Worm (Caenorhabditis elegans) whole organism, mixed stage, embryonic: ENCODE measurements around the gene msp-40.
"Not testable (repeated sequence)": the region's sequence is repeated elsewhere in the genome, so short reads cannot be mapped to it uniquely, and the experiment has no call there.

Experiments used
- M03D4.4 ChIP-seq: sonication (generic microtip); optimal IDR thresholded peaks from 2 replicates; lab custom pipeline; 2017; ENCODE audit warnings: mild to moderate bottlenecking, missing genetic modification characterization, missing compliant biosample characterization
- bed-3 ChIP-seq: fragments of 200-800 bp; sonication (Bioruptor generic); optimal IDR thresholded peaks from 3 replicates; lab custom pipeline; 2018; ENCODE audit warnings: mild to moderate bottlenecking, missing genetic modification characterization, moderate library complexity, missing compliant biosample characterization
- blmp-1 ChIP-seq: fragments of 150-350 bp; optimal IDR thresholded peaks from 2 replicates; lab custom pipeline; 2014; ENCODE audit warnings: missing biosample characterization, missing genetic modification characterization
- ceh-39 ChIP-seq: fragments of 150-350 bp; optimal IDR thresholded peaks from 2 replicates; lab custom pipeline; 2014; ENCODE audit warnings: missing biosample characterization, missing genetic modification characterization
- ceh-43 ChIP-seq: fragments of 200-800 bp; sonication (Bioruptor generic); optimal IDR thresholded peaks from 2 replicates; lab custom pipeline; 2018; ENCODE audit warnings: mild to moderate bottlenecking, missing genetic modification characterization, moderate library complexity, missing compliant biosample characterization
- ceh-83 ChIP-seq: fragments of 200-800 bp; sonication (Bioruptor generic); optimal IDR thresholded peaks from 2 replicates; lab custom pipeline; 2018; ENCODE audit warnings: mild to moderate bottlenecking, missing genetic modification characterization, missing compliant biosample characterization
- ces-1 ChIP-seq: fragments of 150-350 bp; optimal IDR thresholded peaks from 2 replicates; lab custom pipeline; 2014; ENCODE audit warnings: missing biosample characterization, missing genetic modification reagents, missing genetic modification characterization
- cnd-1 ChIP-seq: fragments of 200-800 bp; sonication (Bioruptor generic); optimal IDR thresholded peaks from 2 replicates; lab custom pipeline; 2018; ENCODE audit warnings: mild to moderate bottlenecking, missing genetic modification characterization, missing compliant biosample characterization
- drap-1 ChIP-seq: fragments of 200-800 bp; sonication (Bioruptor generic); optimal IDR thresholded peaks from 3 replicates; lab custom pipeline; 2018; ENCODE audit warnings: mild to moderate bottlenecking, missing genetic modification characterization, missing compliant biosample characterization
- elt-1 ChIP-seq: sonication (generic microtip); optimal IDR thresholded peaks from 2 replicates; lab custom pipeline; 2017; ENCODE audit warnings: missing genetic modification characterization, mild to moderate bottlenecking, missing compliant biosample characterization, antibody characterized with exemption, moderate library complexity, borderline replicate concordance; ENCODE audit not compliant: insufficient read depth
- elt-3 ChIP-seq: fragments of 150-350 bp; optimal IDR thresholded peaks from 2 replicates; lab custom pipeline; 2014; ENCODE audit warnings: missing biosample characterization, missing genetic modification characterization
- flh-1 ChIP-seq: fragments of 200-800 bp; sonication (Bioruptor generic); optimal IDR thresholded peaks from 2 replicates; lab custom pipeline; 2018; ENCODE audit warnings: mild to moderate bottlenecking, missing genetic modification characterization, moderate library complexity, missing compliant biosample characterization
- ham-2 ChIP-seq: fragments of 200-800 bp; sonication (Bioruptor generic); optimal IDR thresholded peaks from 2 replicates; lab custom pipeline; 2018; ENCODE audit warnings: mild to moderate bottlenecking, missing genetic modification characterization, missing compliant biosample characterization
- hlh-1 ChIP-seq: fragments of 150-350 bp; optimal IDR thresholded peaks from 2 replicates; lab custom pipeline; 2014; ENCODE audit warnings: missing biosample characterization, missing genetic modification reagents, missing genetic modification characterization
- lin-13 ChIP-seq: fragments of 150-350 bp; optimal IDR thresholded peaks from 2 replicates; lab custom pipeline; 2014; ENCODE audit warnings: missing biosample characterization, missing genetic modification characterization
- lin-32 ChIP-seq: fragments of 200-800 bp; sonication (Bioruptor generic); optimal IDR thresholded peaks from 2 replicates; lab custom pipeline; 2018; ENCODE audit warnings: mild to moderate bottlenecking, missing genetic modification characterization, missing compliant biosample characterization
- lsy-2 ChIP-seq: fragments of 150-350 bp; optimal IDR thresholded peaks from 2 replicates; lab custom pipeline; 2014; ENCODE audit warnings: missing biosample characterization, missing genetic modification characterization
- mab-5 ChIP-seq: fragments of 150-350 bp; optimal IDR thresholded peaks from 2 replicates; lab custom pipeline; 2014; ENCODE audit warnings: missing biosample characterization, missing genetic modification characterization
- mep-1 ChIP-seq: fragments of 150-350 bp; optimal IDR thresholded peaks from 2 replicates; lab custom pipeline; 2017; ENCODE audit warnings: missing biosample characterization, missing genetic modification reagents, missing genetic modification characterization, inconsistent platforms
- mls-2 ChIP-seq: sonication (generic microtip); optimal IDR thresholded peaks from 2 replicates; lab custom pipeline; 2016; ENCODE audit warnings: mild to moderate bottlenecking, missing genetic modification characterization, moderate library complexity, missing compliant biosample characterization
- nhr-12 ChIP-seq: fragments of 150-350 bp; optimal IDR thresholded peaks from 2 replicates; lab custom pipeline; 2014; ENCODE audit warnings: missing biosample characterization, missing genetic modification characterization
- nhr-2 ChIP-seq: fragments of 150-350 bp; optimal IDR thresholded peaks from 2 replicates; lab custom pipeline; 2014; ENCODE audit warnings: missing biosample characterization, missing genetic modification characterization
- nhr-237 ChIP-seq: fragments of 150-350 bp; optimal IDR thresholded peaks from 2 replicates; lab custom pipeline; 2014; ENCODE audit warnings: missing biosample characterization, missing genetic modification characterization
- nhr-28 ChIP-seq: fragments of 150-350 bp; optimal IDR thresholded peaks from 2 replicates; lab custom pipeline; 2014; ENCODE audit warnings: missing biosample characterization, missing genetic modification characterization
- nhr-76 ChIP-seq: sonication (generic microtip); optimal IDR thresholded peaks from 2 replicates; lab custom pipeline; 2017; ENCODE audit warnings: missing biosample characterization, missing genetic modification characterization
- pha-4 ChIP-seq: fragments of 150-350 bp; optimal IDR thresholded peaks from 2 replicates; lab custom pipeline; 2018; ENCODE audit warnings: missing biosample characterization, missing genetic modification reagents, missing genetic modification characterization
- sem-2 ChIP-seq: fragments of 200-800 bp; sonication (Bioruptor generic); optimal IDR thresholded peaks from 2 replicates; lab custom pipeline; 2018; ENCODE audit warnings: mild to moderate bottlenecking, missing genetic modification characterization, missing compliant biosample characterization
- snpc-4 ChIP-seq: fragments of 150-350 bp; optimal IDR thresholded peaks from 2 replicates; lab custom pipeline; 2014; ENCODE audit warnings: missing biosample characterization, missing genetic modification characterization
- sptf-1 ChIP-seq: sonication (generic microtip); optimal IDR thresholded peaks from 2 replicates; lab custom pipeline; 2017; ENCODE audit warnings: mild to moderate bottlenecking, missing genetic modification characterization, moderate library complexity, missing compliant biosample characterization
- tbx-8 ChIP-seq: fragments of 200-800 bp; sonication (Bioruptor generic); optimal IDR thresholded peaks from 2 replicates; lab custom pipeline; 2018; ENCODE audit warnings: mild to moderate bottlenecking, missing genetic modification characterization, moderate library complexity, missing compliant biosample characterization
- unc-120 ChIP-seq: sonication (generic microtip); optimal IDR thresholded peaks from 2 replicates; lab custom pipeline; 2017; ENCODE audit warnings: missing genetic modification characterization, missing compliant biosample characterization; ENCODE audit not compliant: poor library complexity, severe bottlenecking
- unc-39 ChIP-seq: fragments of 150-350 bp; optimal IDR thresholded peaks from 2 replicates; lab custom pipeline; 2014; ENCODE audit warnings: missing biosample characterization, missing genetic modification characterization
- unc-62 ChIP-seq: fragments of 150-350 bp; optimal IDR thresholded peaks from 2 replicates; lab custom pipeline; 2014; ENCODE audit warnings: missing biosample characterization, missing genetic modification reagents, missing genetic modification characterization
- zip-8 ChIP-seq: fragments of 150-350 bp; optimal IDR thresholded peaks from 2 replicates; lab custom pipeline; 2014; ENCODE audit warnings: missing biosample characterization, missing genetic modification characterization
- ztf-11 ChIP-seq: fragments of 150-350 bp; optimal IDR thresholded peaks from 2 replicates; lab custom pipeline; 2014; ENCODE audit warnings: missing biosample characterization, missing genetic modification characterization

Gene msp-40

DNA sequence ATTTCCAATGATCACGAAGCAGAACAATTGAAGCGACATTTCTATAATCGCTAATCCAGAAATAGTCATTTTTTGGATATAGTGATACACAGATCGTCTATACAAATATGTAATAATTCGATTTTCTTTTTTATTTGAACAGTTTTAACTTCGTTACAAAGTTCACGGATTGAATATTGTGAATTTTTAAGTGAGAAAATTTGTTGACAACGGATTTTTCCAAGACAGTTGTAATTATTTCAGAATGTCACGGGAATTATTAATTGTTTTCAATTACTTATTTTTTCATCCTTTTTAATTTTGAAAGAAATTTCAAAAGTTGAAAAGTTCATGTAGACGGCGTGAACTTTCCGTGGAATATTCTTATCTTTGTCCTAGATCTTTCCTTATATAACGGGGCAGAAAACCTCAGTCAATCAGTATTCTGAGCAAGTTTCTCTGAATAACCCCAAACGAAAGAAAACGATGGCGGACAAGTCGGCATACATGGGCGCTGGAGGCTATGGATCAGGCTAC, 17.0 kb downstream of the msp-40 start, which contains the start of the genes T23B7.2 and nspd-4:
T23B7.2 (minus strand) TSS at position 101 of the 516 bp plus-strand sequence.
nspd-4 (plus strand) TSS at position 466 of the 516 bp plus-strand sequence.
- not testable (repeated sequence) for TF ChIP-seq hlh-1, unc-120, blmp-1 (tag; lab: Kevin White, UChicago)
- TF ChIP-seq, all 35 proteins: peak for 0; not testable (repeated sequence) for 35

DNA sequence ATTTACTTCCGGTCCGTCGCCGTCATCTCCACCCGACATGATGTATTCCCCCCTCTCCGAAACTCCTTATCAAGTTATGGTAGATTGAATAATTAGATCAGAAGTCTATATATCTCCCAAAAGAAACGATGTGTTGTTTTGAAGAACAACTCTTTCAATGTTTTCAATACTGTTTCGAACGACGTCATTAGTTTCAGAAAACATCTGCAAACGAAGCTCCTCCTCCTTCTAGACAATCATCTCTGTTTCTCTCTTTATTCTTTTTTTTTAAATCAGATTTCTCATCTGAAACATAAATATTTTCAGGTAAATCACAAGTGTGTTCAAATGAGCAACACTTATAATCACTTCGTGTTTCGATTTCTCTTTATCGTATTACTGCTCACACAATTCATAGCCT, 24.7 kb downstream of the msp-40 start, which contains the start of gene T23B7.3:
T23B7.3 (plus strand) TSS at position 301 of the 400 bp plus-strand sequence.
- TF ChIP-seq sem-2 (GFP tag; lab: Kevin White, UChicago) (no peak), lin-13 (tag; lab: Kevin White, UChicago) (no peak), ces-1 (GFP tag; lab: Kevin White, UChicago) (peak; percentile 5), flh-1 (no peak)

DNA sequence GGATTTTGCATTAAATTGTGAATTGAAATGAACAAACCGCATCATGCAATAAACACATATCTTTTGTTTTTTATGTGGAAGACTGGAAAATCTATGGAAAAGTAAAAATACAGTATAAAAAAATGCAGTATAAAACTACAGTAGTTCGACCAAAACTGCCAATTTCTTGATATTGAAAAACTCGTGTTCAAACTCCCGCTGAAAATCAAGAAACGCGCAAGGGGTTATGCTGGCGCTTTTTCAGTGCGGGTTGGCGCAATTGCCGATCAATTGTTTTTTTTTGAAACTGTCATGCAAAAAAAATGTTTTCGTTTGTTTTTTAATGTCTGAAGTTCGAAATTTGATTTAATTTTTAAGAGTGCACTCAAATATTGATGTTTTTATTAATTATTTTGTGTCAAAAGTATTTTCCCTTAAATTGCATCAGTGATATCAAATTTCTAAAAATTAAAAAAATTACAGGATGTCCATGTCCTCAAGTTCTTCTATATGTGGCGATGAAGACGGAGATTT, 26.4 kb downstream of the msp-40 start, which contains the start of gene dnj-9:
dnj-9 (plus strand) TSS at position 463 of the 513 bp plus-strand sequence.
- TF ChIP-seq nhr-2 (tag; lab: Kevin White, UChicago): no peak
- TF ChIP-seq sem-2 (GFP tag; lab: Kevin White, UChicago): no peak
- TF ChIP-seq mab-5 (tag; lab: Kevin White, UChicago): peak; percentile 58
- TF ChIP-seq lin-32 (GFP tag; lab: Kevin White, UChicago): no peak
- TF ChIP-seq lsy-2 (tag; lab: Kevin White, UChicago): peak; percentile 82
- TF ChIP-seq snpc-4 (tag; lab: Kevin White, UChicago): no peak
- TF ChIP-seq blmp-1 (tag; lab: Kevin White, UChicago): peak; percentile 15
- TF ChIP-seq ztf-11 (tag; lab: Kevin White, UChicago): peak; percentile 9
- no peak for TF ChIP-seq unc-120 (tag; lab: Kevin White, UChicago)
- TF ChIP-seq cnd-1: peak; percentile 62
- TF ChIP-seq drap-1 (GFP tag; lab: Kevin White, UChicago): peak; percentile 13
- no peak for TF ChIP-seq unc-39 (tag; lab: Kevin White, UChicago)
- TF ChIP-seq M03D4.4: peak; percentile 79
- peak; percentile 59 for TF ChIP-seq ceh-83 (GFP tag; lab: Kevin White, UChicago)
- peak; percentile 60 for TF ChIP-seq ceh-39 (tag; lab: Kevin White, UChicago)
- peak; percentile 87 for TF ChIP-seq nhr-237 (tag; lab: Kevin White, UChicago)
- peak; percentile 31 for TF ChIP-seq unc-62 (GFP tag; lab: Kevin White, UChicago)
- TF ChIP-seq nhr-76 (tag; lab: Kevin White, UChicago): no peak
- TF ChIP-seq zip-8 (tag; lab: Kevin White, UChicago): no peak
- TF ChIP-seq ham-2 (GFP tag; lab: Kevin White, UChicago): no peak
- TF ChIP-seq ceh-43: peak; percentile 59
- TF ChIP-seq bed-3 (GFP tag; lab: Kevin White, UChicago): peak; percentile 34
- no peak for TF ChIP-seq nhr-12
- no peak for TF ChIP-seq tbx-8 (GFP tag; lab: Kevin White, UChicago)
- peak; percentile 59 for TF ChIP-seq ces-1 (GFP tag; lab: Kevin White, UChicago)
- TF ChIP-seq hlh-1 (tag; lab: Kevin White, UChicago): peak; percentile 77
- TF ChIP-seq sptf-1 (tag; lab: Kevin White, UChicago): peak; percentile 87
- peak; percentile 95 for TF ChIP-seq lin-13 (tag; lab: Kevin White, UChicago)
- TF ChIP-seq elt-3 (tag; lab: Kevin White, UChicago): peak; percentile 17
- no peak for TF ChIP-seq nhr-28 (tag; lab: Kevin White, UChicago)
- peak; percentile 91 for TF ChIP-seq mep-1
- TF ChIP-seq flh-1: peak; percentile 34
- no peak for TF ChIP-seq elt-1
- TF ChIP-seq mls-2 (tag; lab: Kevin White, UChicago): peak; percentile 58
- peak; percentile 70 for TF ChIP-seq pha-4 (tag; lab: Kevin White, UChicago)
